Worm (Caenorhabditis elegans) whole organism, L1 larva: ENCODE results near the gene C18E9.9.

Source experiments
- C04F5.9 ChIP-seq: sonication (generic microtip); optimal IDR thresholded peaks from 2 replicates; lab custom pipeline; 2016; ENCODE audit warnings: missing genetic modification characterization, missing compliant biosample characterization
- C16A3.4 ChIP-seq: fragments of 150-350 bp; optimal IDR thresholded peaks from 2 replicates; lab custom pipeline; 2014; ENCODE audit warnings: missing biosample characterization, missing genetic modification characterization
- F16B12.6 ChIP-seq: fragments of 150-350 bp; optimal IDR thresholded peaks from 2 replicates; lab custom pipeline; 2014; ENCODE audit warnings: missing biosample characterization, missing genetic modification characterization
- aha-1 ChIP-seq: fragments of 150-350 bp; optimal IDR thresholded peaks from 2 replicates; lab custom pipeline; 2014; ENCODE audit warnings: missing biosample characterization, missing genetic modification characterization
- aly-2 ChIP-seq: fragments of 150-350 bp; optimal IDR thresholded peaks from 2 replicates; lab custom pipeline; 2014; ENCODE audit warnings: missing biosample characterization, missing genetic modification characterization
- ceh-88 ChIP-seq: fragments of 200-800 bp; sonication (Bioruptor generic); IDR thresholded peaks from 2 replicates; pipeline ENCODE4 v1.3.6; 2022; ENCODE audit warnings: missing genetic modification characterization, missing compliant biosample characterization
- ceh-90 ChIP-seq: sonication (generic microtip); optimal IDR thresholded peaks from 2 replicates; lab custom pipeline; 2016; ENCODE audit warnings: missing genetic modification characterization, missing compliant biosample characterization
- ces-1 ChIP-seq: fragments of 150-350 bp; optimal IDR thresholded peaks from 2 replicates; lab custom pipeline; 2014; ENCODE audit warnings: missing biosample characterization, missing genetic modification reagents, missing genetic modification characterization
- dpl-1 ChIP-seq, 3 experiments: fragments of 150-350 bp in 2 of 3; sonication (generic microtip) in 1 of 3; optimal IDR thresholded peaks; 2 replicates each; lab custom pipeline; 2014 to 2017; ENCODE audit warnings: missing biosample characterization in 3 of 3, missing genetic modification characterization in 3 of 3, missing genetic modification reagents in 3 of 3
- efl-1 ChIP-seq, 4 experiments: fragments of 150-350 bp; optimal IDR thresholded peaks in 3 of 4; peaks in 1 of 4; 1 replicate in 1 of 4; 2 replicates in 3 of 4; lab custom pipeline; 2014; ENCODE audit warnings: missing biosample characterization in 2 of 4, missing genetic modification characterization in 2 of 4, missing genetic modification reagents in 2 of 4
- egl-13 ChIP-seq: sonication (generic microtip); optimal IDR thresholded peaks from 2 replicates; lab custom pipeline; 2016; ENCODE audit warnings: missing genotype, missing genetic modification reagents, missing genetic modification characterization, missing compliant biosample characterization
- ets-5 ChIP-seq: fragments of 200-800 bp; sonication (Bioruptor generic); IDR thresholded peaks from 2 replicates; pipeline ENCODE4 v1.3.6; 2022; ENCODE audit warnings: missing genetic modification characterization, missing compliant biosample characterization
- fkh-8 ChIP-seq: sonication (generic microtip); optimal IDR thresholded peaks from 2 replicates; lab custom pipeline; 2016; ENCODE audit warnings: mild to moderate bottlenecking, missing genetic modification characterization, missing compliant biosample characterization
- fos-1 ChIP-seq: fragments of 150-350 bp; optimal IDR thresholded peaks from 2 replicates; lab custom pipeline; 2014; ENCODE audit warnings: missing biosample characterization, missing genetic modification characterization
- grh-1 ChIP-seq: fragments of 200-800 bp; sonication (Bioruptor generic); IDR thresholded peaks from 2 replicates; pipeline ENCODE4 v1.3.6; 2022; ENCODE audit warnings: missing genetic modification reagents, missing genetic modification characterization, missing compliant biosample characterization
- hlh-4 ChIP-seq: sonication (generic microtip); optimal IDR thresholded peaks from 2 replicates; lab custom pipeline; 2016; ENCODE audit warnings: mild to moderate bottlenecking, missing genetic modification characterization, missing compliant biosample characterization
- irx-1 ChIP-seq: sonication (generic microtip); optimal IDR thresholded peaks from 2 replicates; lab custom pipeline; 2016; ENCODE audit warnings: missing genetic modification characterization, missing compliant biosample characterization
- jun-1 ChIP-seq: fragments of 150-350 bp; optimal IDR thresholded peaks from 2 replicates; lab custom pipeline; 2014; ENCODE audit warnings: missing biosample characterization, missing genetic modification reagents, missing genetic modification characterization
- lin-14 ChIP-seq: fragments of 200-800 bp; sonication (Bioruptor generic); optimal IDR thresholded peaks from 2 replicates; lab custom pipeline; 2018; ENCODE audit warnings: mild to moderate bottlenecking, missing genetic modification characterization, moderate library complexity, missing compliant biosample characterization
- lin-35 ChIP-seq, 2 experiments: fragments of 150-350 bp; optimal IDR thresholded peaks; 2 replicates each; lab custom pipeline; 2014; ENCODE audit warnings: missing biosample characterization in 2 of 2, missing genetic modification characterization in 2 of 2, missing genetic modification reagents in 2 of 2
- lin-39 ChIP-seq: fragments of 150-350 bp; optimal IDR thresholded peaks from 2 replicates; lab custom pipeline; 2014; ENCODE audit warnings: missing biosample characterization, missing genetic modification reagents, missing genetic modification characterization
- lsy-2 ChIP-seq, 2 experiments: fragments of 150-350 bp; optimal IDR thresholded peaks; 2 replicates each; lab custom pipeline; 2014; ENCODE audit warnings: missing biosample characterization in 2 of 2, missing genetic modification characterization in 2 of 2
- mef-2 ChIP-seq: fragments of 150-350 bp; optimal IDR thresholded peaks from 2 replicates; lab custom pipeline; 2014; ENCODE audit warnings: missing biosample characterization, missing genetic modification characterization
- mep-1 ChIP-seq: fragments of 150-350 bp; optimal IDR thresholded peaks from 2 replicates; lab custom pipeline; 2014; ENCODE audit warnings: missing biosample characterization, missing genetic modification characterization
- nhr-28 ChIP-seq: fragments of 150-350 bp; optimal IDR thresholded peaks from 2 replicates; lab custom pipeline; 2014; ENCODE audit warnings: missing biosample characterization, missing genetic modification characterization
- nhr-47 ChIP-seq: sonication (generic microtip); optimal IDR thresholded peaks from 2 replicates; lab custom pipeline; 2016; ENCODE audit warnings: mild to moderate bottlenecking, missing genetic modification characterization, moderate library complexity, missing compliant biosample characterization
- nhr-71 ChIP-seq: sonication (generic microtip); optimal IDR thresholded peaks from 2 replicates; lab custom pipeline; 2016; ENCODE audit warnings: mild to moderate bottlenecking, missing genetic modification characterization, moderate library complexity, missing compliant biosample characterization
- nhr-85 ChIP-seq: sonication (generic microtip); peaks from one replicate; lab custom pipeline; 2016; ENCODE audit warnings: missing genetic modification characterization, inconsistent platforms, missing compliant biosample characterization
- pax-3 ChIP-seq: fragments of 200-800 bp; sonication (Bioruptor generic); optimal IDR thresholded peaks from 2 replicates; lab custom pipeline; 2018; ENCODE audit warnings: mild to moderate bottlenecking, missing genetic modification characterization, moderate library complexity, missing compliant biosample characterization
- snu-23 ChIP-seq: sonication (generic microtip); optimal IDR thresholded peaks from 2 replicates; lab custom pipeline; 2016; ENCODE audit warnings: missing genetic modification characterization, missing compliant biosample characterization
- swsn-7 ChIP-seq: sonication (generic microtip); optimal IDR thresholded peaks from 2 replicates; lab custom pipeline; 2016; ENCODE audit warnings: missing genetic modification characterization, missing compliant biosample characterization
- tbx-2 ChIP-seq: sonication (generic microtip); optimal IDR thresholded peaks from 2 replicates; lab custom pipeline; 2016; ENCODE audit warnings: missing genetic modification characterization, missing compliant biosample characterization
- tlp-1 ChIP-seq: fragments of 150-350 bp; optimal IDR thresholded peaks from 2 replicates; lab custom pipeline; 2014; ENCODE audit warnings: missing biosample characterization, missing genetic modification characterization
- unc-30 ChIP-seq: sonication (generic microtip); optimal IDR thresholded peaks from 2 replicates; lab custom pipeline; 2017; ENCODE audit warnings: missing biosample characterization, missing genetic modification characterization
- unc-62 ChIP-seq: fragments of 150-350 bp; optimal IDR thresholded peaks from 2 replicates; lab custom pipeline; 2014; ENCODE audit warnings: missing biosample characterization, missing genetic modification reagents, missing genetic modification characterization
- vab-15 ChIP-seq: sonication (generic microtip); optimal IDR thresholded peaks from 2 replicates; lab custom pipeline; 2017; ENCODE audit warnings: missing genotype, mild to moderate bottlenecking, missing genetic modification characterization, missing compliant biosample characterization
- xbp-1 ChIP-seq: sonication (generic microtip); optimal IDR thresholded peaks from 2 replicates; lab custom pipeline; 2016; ENCODE audit warnings: missing genetic modification characterization, missing compliant biosample characterization
- zip-4 ChIP-seq: fragments of 200-800 bp; sonication (Bioruptor generic); optimal IDR thresholded peaks from 2 replicates; lab custom pipeline; 2018; ENCODE audit warnings: mild to moderate bottlenecking, missing genetic modification characterization, moderate library complexity, missing compliant biosample characterization

C18E9.9 gene

DNA sequence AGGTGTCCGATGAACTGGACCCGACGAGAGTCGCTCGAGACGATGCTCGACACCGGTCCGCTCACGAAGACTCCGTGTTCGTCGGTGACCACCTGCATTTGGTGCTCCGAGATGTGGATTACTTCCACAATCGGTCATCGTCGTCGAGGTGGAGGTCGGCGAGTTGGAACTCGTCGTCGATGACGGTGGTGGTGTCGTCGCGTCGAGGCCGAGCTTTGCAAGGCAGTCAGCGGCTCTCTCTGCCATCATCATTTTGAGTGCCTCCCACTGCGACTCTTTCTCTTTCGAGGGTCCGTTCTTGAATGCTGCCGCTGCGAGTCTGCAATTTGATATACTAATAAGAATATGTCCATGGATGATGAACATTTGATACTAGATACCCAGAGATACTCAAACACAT lies 18.4 kb upstream of the C18E9.9 start:
- TF ChIP-seq unc-62 (GFP tag; lab: Kevin White, UChicago) (no peak), lin-39 (no peak), jun-1 (tag; lab: Kevin White, UChicago) (no peak), tbx-2 (no peak), mef-2 (tag; lab: Kevin White, UChicago) (no peak), nhr-28 (tag; lab: Kevin White, UChicago) (no peak), ces-1 (no peak)
- TF ChIP-seq, all 84 proteins: peak for 0

DNA sequence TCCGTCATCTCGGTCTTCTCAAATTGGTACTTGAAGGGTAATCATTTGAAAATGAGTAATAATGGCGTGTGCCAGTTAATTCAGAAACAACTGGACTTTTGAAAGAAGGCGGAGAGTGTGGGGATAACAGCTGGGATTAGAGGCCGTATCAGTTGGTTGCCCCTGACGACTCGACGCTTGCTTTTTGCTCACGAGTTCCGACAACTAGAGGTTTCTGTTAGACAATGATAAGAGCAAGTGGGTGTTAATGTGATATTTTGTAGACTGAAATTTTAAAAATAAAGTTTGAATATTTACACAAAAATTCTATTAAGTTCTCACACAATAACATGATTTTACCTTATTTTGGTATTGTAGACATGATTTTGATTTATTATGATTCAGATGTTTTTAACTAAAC lies 15.7 kb upstream of the C18E9.9 start, which contains the start of gene F44G4.7:
Gene F44G4.7, minus strand, starts transcription at position 101 of the 400 bp plus-strand sequence.
- TF ChIP-seq unc-30 (tag; lab: Kevin White, UChicago), result no peak
- TF ChIP-seq fkh-8 (tag; lab: Kevin White, UChicago), result peak; percentile 7

DNA sequence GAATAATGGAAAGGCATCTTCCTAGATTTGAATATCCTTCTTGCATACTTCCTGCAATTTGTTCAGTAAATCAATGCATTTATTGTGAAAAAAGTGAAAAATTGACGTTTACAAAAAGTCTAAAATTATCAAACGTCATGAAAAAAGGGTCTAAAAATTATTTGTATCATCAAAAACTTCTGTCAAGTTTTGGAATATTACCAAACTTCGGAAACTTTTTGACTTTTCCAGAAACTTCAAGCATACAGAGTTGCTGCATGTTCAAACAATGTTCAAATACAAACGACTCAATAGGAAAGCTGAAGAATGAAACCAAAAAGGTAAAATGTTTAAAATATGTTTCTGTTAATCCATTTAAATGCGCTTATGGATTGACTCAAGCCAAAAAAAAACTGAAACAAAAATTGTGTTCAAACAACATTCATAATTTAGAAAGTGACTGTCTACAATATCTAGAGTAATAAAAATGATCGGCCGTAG lies 12.4 kb upstream of the C18E9.9 start, which contains the start of gene F44G4.6:
Gene F44G4.6, minus strand, starts transcription at position 51 of the 480 bp plus-strand sequence.
- TF ChIP-seq efl-1 (optimal IDR thresholded peaks at IDR 0.05; lab: Kevin White, UChicago) (no peak), efl-1 (GFP tag; optimal IDR thresholded peaks at IDR 0.05 in 1 of 2; lab: Kevin White, UChicago) (peak in 1 of 2 experiments; percentile 28), egl-13 (tag; lab: Kevin White, UChicago) (no peak)

DNA sequence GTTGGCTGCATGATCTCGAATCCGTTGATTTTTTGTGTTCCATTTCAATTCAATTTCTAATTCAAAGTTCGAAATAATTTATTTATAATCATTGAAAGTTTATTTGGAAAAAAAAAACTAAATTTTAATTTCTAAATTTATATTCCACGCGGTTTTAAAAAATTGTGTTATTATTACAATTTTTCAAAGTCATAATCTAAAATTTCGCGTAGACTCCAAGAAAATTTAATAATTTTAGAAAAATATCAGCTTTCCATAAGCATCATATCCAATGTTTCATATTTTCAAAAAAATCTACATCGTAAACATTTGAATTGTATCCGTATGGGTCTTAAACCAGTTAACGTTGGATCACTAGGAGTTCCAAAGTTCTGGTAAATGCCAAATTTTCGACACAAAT lies 11.0 kb upstream of the C18E9.9 start, which contains the start of gene F44G4.5:
Gene F44G4.5, minus strand, starts transcription at position 101 of the 400 bp plus-strand sequence.
- TF ChIP-seq hlh-4 (tag; lab: Kevin White, UChicago) (no peak), ceh-88 (GFP tag; lab: Robert Waterston, UW) (no peak), tbx-2 (no peak), ets-5 (GFP tag; lab: Robert Waterston, UW) (no peak), aly-2 (tag; lab: Kevin White, UChicago) (no peak), ceh-90 (tag; lab: Kevin White, UChicago) (no peak), irx-1 (tag; lab: Kevin White, UChicago) (no peak), lin-35 (GFP tag; optimal IDR thresholded peaks at IDR 0.05; lab: Kevin White, UChicago) (no peak), fos-1 (tag; lab: Kevin White, UChicago) (no peak), swsn-7 (no peak), tlp-1 (no peak), aha-1 (tag; lab: Kevin White, UChicago) (no peak), zip-4 (GFP tag; lab: Kevin White, UChicago) (no peak), xbp-1 (tag; lab: Kevin White, UChicago) (no peak)

DNA sequence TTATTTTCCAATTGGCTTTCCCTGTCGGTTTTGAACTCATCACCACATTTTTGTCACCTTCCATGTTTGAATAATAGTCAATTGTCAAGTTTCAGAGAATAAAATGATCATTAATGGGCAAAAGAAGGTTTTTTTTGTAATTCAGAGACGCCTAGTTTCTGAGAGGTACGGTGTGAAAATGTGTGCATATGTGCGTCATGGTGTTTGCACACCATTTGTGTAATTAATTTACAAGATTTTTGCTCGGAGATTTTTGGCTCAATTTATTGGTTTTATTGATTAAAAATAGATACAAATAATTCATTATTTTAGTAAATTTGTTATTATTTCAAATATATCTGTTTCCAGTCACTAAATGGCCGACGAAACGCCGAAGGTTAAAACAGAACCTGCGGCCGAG lies 8.1 kb upstream of the C18E9.9 start, which contains the start of the genes F44G4.3 and tdp-1:
Gene F44G4.3, minus strand, starts transcription at position 184 of the 400 bp plus-strand sequence.
Gene tdp-1, plus strand, starts transcription at position 347 of the 400 bp plus-strand sequence.
- peak; percentile 14 for TF ChIP-seq nhr-71 (tag; lab: Kevin White, UChicago)
- peak; percentile 77 for TF ChIP-seq mep-1 (tag; lab: Kevin White, UChicago)
- peak; percentile 14 for TF ChIP-seq vab-15
- TF ChIP-seq ces-1, result peak; percentile 24
- TF ChIP-seq efl-1 (optimal IDR thresholded peaks at IDR 0.05; lab: Kevin White, UChicago), result peak; percentile 31 to 35
- TF ChIP-seq efl-1 (GFP tag; optimal IDR thresholded peaks at IDR 0.05 in 1 of 2; lab: Kevin White, UChicago), result peak; percentile 49 to 91
- peak; percentile 8 for TF ChIP-seq nhr-85
- peak; percentile 24 to 60 (median 26) for TF ChIP-seq dpl-1 (GFP tag; optimal IDR thresholded peaks at IDR 0.05; lab: Kevin White, UChicago)
- no peak for TF ChIP-seq mef-2 (tag; lab: Kevin White, UChicago)
- no peak for TF ChIP-seq C16A3.4 (tag; lab: Kevin White, UChicago)
- no peak for TF ChIP-seq C04F5.9 (tag; lab: Kevin White, UChicago)
- peak; percentile 73 to 96 for TF ChIP-seq lsy-2 (tag; optimal IDR thresholded peaks at IDR 0.05; lab: Kevin White, UChicago)
- peak; percentile 18 for TF ChIP-seq lin-14 (GFP tag; lab: Kevin White, UChicago)
- peak; percentile 14 to 55 for TF ChIP-seq lin-35 (GFP tag; optimal IDR thresholded peaks at IDR 0.05; lab: Kevin White, UChicago)
- no peak for TF ChIP-seq grh-1 (GFP tag; lab: Robert Waterston, UW)
- TF ChIP-seq F16B12.6, result peak; percentile 84
- peak; percentile 14 for TF ChIP-seq swsn-7
- TF ChIP-seq pax-3 (tag; lab: Kevin White, UChicago), result no peak
- peak; percentile 33 for TF ChIP-seq nhr-47 (tag; lab: Kevin White, UChicago)
- TF ChIP-seq snu-23, result peak; percentile 15
- TF ChIP-seq, all 84 proteins: peak for 14
